Fruit fly (Drosophila melanogaster): Measurements from ENCODE around the gene klu.

DNA sequence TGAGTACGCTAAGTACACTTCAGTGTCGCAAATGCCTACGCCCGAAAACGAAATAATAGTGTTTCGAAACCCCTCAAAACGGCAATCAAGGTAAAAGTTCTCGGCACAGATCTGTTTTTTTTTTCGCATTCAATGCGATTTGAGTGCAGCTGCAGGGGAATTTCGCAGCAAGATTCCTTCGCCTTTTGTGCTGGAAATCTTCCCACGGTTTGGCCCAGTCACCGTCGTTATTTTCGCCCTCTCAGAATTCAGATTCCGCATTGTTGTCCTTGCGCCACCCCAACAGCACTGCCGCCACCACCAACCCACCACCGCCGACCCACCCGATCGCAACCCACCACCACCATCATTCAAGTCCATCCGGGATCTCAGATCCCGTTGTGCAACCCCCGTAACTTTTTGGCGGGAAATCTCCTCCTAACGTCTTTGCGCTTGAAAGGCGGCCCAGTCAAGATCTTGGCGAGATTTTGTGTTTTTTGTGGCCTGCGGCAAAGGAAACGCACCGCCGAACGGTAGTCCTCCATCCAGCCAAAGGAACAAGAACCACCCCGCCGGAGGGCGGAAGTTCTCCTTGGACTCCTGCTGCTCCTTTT, 2.7 kb upstream of the klu start:
- no peak for TF ChIP-seq CG8119 (GFP tag; IDR thresholded peaks at IDR 0.05)
- no peak for TF ChIP-seq fkh (GFP tag; optimal IDR thresholded peaks at IDR 0.05)
- no peak for TF ChIP-seq Met (GFP tag; optimal IDR thresholded peaks at IDR 0.05)
- no peak for TF ChIP-seq CG6792 (GFP tag; optimal IDR thresholded peaks at IDR 0.05)
- no peak for TF ChIP-seq Sox14 (GFP tag; optimal IDR thresholded peaks at IDR 0.05)
- TF ChIP-seq Eip78C (GFP tag): no peak
- no peak for TF ChIP-seq spab (GFP tag; optimal IDR thresholded peaks at IDR 0.05)
